Worm (Caenorhabditis elegans): ENCODE data around the gene lips-11.

DNA sequence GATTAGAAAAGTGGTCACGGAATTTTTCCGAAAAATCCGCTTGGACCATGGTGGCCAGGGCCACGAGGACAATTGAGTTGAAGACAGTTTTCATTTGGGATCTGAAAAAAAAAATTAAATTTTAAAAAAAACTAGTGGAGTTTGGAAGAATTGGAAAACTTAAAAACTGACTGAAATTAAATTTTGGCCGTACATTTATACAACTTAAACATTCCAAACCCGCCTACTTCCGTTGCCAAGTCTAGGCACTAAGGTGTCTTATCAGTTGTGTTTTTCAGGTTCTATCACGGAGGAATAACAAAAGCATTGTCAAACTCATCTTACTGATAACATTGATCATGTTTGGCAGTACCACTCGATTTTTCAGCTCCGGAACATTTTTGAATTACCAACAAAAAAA lies 3.3 kb upstream of the lips-11 start, which contains the start of gene lips-12:
- TF ChIP-seq tab-1 (GFP tag; IDR thresholded peaks at IDR 0.05) (no peak), klf-2 (GFP tag; conservative IDR thresholded peaks at IDR 0.05) (no peak), flt-1 (GFP tag; IDR thresholded peaks at IDR 0.05) (no peak)
